Worm (Caenorhabditis elegans) whole organism, L4 larva: Measurements from ENCODE around the gene ccep-97.

Experiments
- D1046.2 ChIP-seq: fragments of 200-800 bp; sonication (Bioruptor generic); IDR thresholded peaks from 2 replicates; pipeline ENCODE4 v1.3.6; 2022; ENCODE audit warnings: missing genetic modification characterization, missing compliant biosample characterization
- F49E8.2 ChIP-seq: sonication (generic microtip); optimal IDR thresholded peaks from 2 replicates; lab custom pipeline; 2016; ENCODE audit warnings: missing compliant biosample characterization, mild to moderate bottlenecking, missing genetic modification characterization, borderline replicate concordance
- T20F7.1 ChIP-seq: fragments of 200-800 bp; sonication (Bioruptor generic); optimal IDR thresholded peaks from 2 replicates; lab custom pipeline; 2018; ENCODE audit warnings: mild to moderate bottlenecking, missing genetic modification characterization, missing compliant biosample characterization
- T26A8.4 ChIP-seq: fragments of 200-800 bp; sonication (Bioruptor generic); IDR thresholded peaks from 2 replicates; pipeline ENCODE4 v1.3.6; 2022; ENCODE audit warnings: missing genetic modification characterization, missing compliant biosample characterization
- Y105C5A.15 ChIP-seq: fragments of 200-800 bp; sonication (Bioruptor generic); IDR thresholded peaks from 2 replicates; pipeline ENCODE4 v1.3.6; 2022; ENCODE audit warnings: missing genetic modification characterization, missing compliant biosample characterization
- Y48G9A.11 ChIP-seq: fragments of 200-800 bp; sonication (Bioruptor generic); IDR thresholded peaks from 2 replicates; pipeline ENCODE4 v1.3.6; 2022; ENCODE audit warnings: missing genetic modification reagents, missing genetic modification characterization, missing compliant biosample characterization
- aha-1 ChIP-seq: fragments of 150-350 bp; peaks from one replicate; lab custom pipeline; 2014; ENCODE audit warnings: missing biosample characterization, missing genetic modification characterization
- ceh-44 ChIP-seq: fragments of 200-800 bp; sonication (Bioruptor generic); IDR thresholded peaks from 2 replicates; pipeline ENCODE4 v1.3.6; 2022; ENCODE audit warnings: missing genetic modification reagents, missing genetic modification characterization, missing compliant biosample characterization
- ces-1 ChIP-seq: fragments of 150-350 bp; sonication (generic microtip); optimal IDR thresholded peaks from 4 replicates; lab custom pipeline; 2014; ENCODE audit warnings: missing biosample characterization, missing genetic modification reagents, missing genetic modification characterization
- ctbp-1 ChIP-seq: fragments of 200-800 bp; sonication (Bioruptor generic); IDR thresholded peaks from 2 replicates; pipeline ENCODE4 v1.3.6; 2022; ENCODE audit warnings: missing genetic modification reagents, missing genetic modification characterization, missing compliant biosample characterization
- daf-16 ChIP-seq, 3 experiments: sonication (generic microtip); optimal IDR thresholded peaks; 2 replicates each; lab custom pipeline; 2016 to 2017; ENCODE audit warnings: missing genetic modification characterization in 3 of 3, missing genetic modification reagents in 3 of 3, mild to moderate bottlenecking in 2 of 3, missing compliant biosample characterization in 2 of 3, missing biosample characterization in 1 of 3, moderate library complexity in 1 of 3
- daf-19 ChIP-seq: fragments of 200-800 bp; sonication (Bioruptor generic); conservative IDR thresholded peaks from 2 replicates; pipeline ENCODE4 v1.3.6; 2022; ENCODE audit warnings: missing genetic modification characterization, missing compliant biosample characterization
- dmd-6 ChIP-seq: fragments of 200-800 bp; sonication (Bioruptor generic); IDR thresholded peaks from 2 replicates; pipeline ENCODE4 v1.3.6; 2022; ENCODE audit warnings: missing genetic modification reagents, missing genetic modification characterization, missing compliant biosample characterization
- dpl-1 ChIP-seq: fragments of 150-350 bp; optimal IDR thresholded peaks from 2 replicates; lab custom pipeline; 2014; ENCODE audit warnings: missing biosample characterization, missing genetic modification reagents, missing genetic modification characterization
- egl-27 ChIP-seq: sonication (generic microtip); optimal IDR thresholded peaks from 3 replicates; lab custom pipeline; 2017; ENCODE audit warnings: missing biosample characterization, missing genetic modification reagents, missing genetic modification characterization
- egl-43 ChIP-seq: fragments of 200-800 bp; sonication (Bioruptor generic); IDR thresholded peaks from 2 replicates; pipeline ENCODE4 v1.3.6; 2022; ENCODE audit warnings: missing genetic modification reagents, missing genetic modification characterization, missing compliant biosample characterization
- fkh-10 ChIP-seq: fragments of 150-350 bp; optimal IDR thresholded peaks from 2 replicates; lab custom pipeline; 2014; ENCODE audit warnings: missing biosample characterization, missing genetic modification reagents, missing genetic modification characterization
- gei-8 ChIP-seq: fragments of 200-800 bp; sonication (Bioruptor generic); optimal IDR thresholded peaks from 2 replicates; lab custom pipeline; 2018; ENCODE audit warnings: mild to moderate bottlenecking, missing genetic modification characterization, missing compliant biosample characterization
- hif-1 ChIP-seq, 2 experiments: sonication (generic microtip); optimal IDR thresholded peaks; 2 replicates each; lab custom pipeline; 2016 to 2017; ENCODE audit warnings: missing compliant biosample characterization in 2 of 2, missing genetic modification characterization in 2 of 2, missing genetic modification reagents in 2 of 2, missing genotype in 2 of 2, mild to moderate bottlenecking in 1 of 2
- hlh-11 ChIP-seq: fragments of 200-800 bp; sonication (Bioruptor generic); optimal IDR thresholded peaks from 2 replicates; lab custom pipeline; 2018; ENCODE audit warnings: mild to moderate bottlenecking, missing genetic modification characterization, missing compliant biosample characterization
- hlh-30 ChIP-seq: sonication (generic microtip); optimal IDR thresholded peaks from 2 replicates; lab custom pipeline; 2017; ENCODE audit warnings: antibody characterized with exemption, mild to moderate bottlenecking, missing genetic modification characterization, missing compliant biosample characterization; ENCODE audit not compliant: insufficient read depth
- lin-1 ChIP-seq: fragments of 200-800 bp; sonication (Bioruptor generic); IDR thresholded peaks from 2 replicates; pipeline ENCODE4 v1.3.6; 2022; ENCODE audit warnings: missing genetic modification reagents, missing genetic modification characterization, missing compliant biosample characterization
- lin-13 ChIP-seq: fragments of 150-350 bp; optimal IDR thresholded peaks from 2 replicates; lab custom pipeline; 2014; ENCODE audit warnings: missing biosample characterization, missing genetic modification reagents, missing genetic modification characterization
- lin-39 ChIP-seq: fragments of 150-350 bp; optimal IDR thresholded peaks from 2 replicates; lab custom pipeline; 2014; ENCODE audit warnings: missing biosample characterization, missing genetic modification reagents, missing genetic modification characterization
- madf-5 ChIP-seq, 2 experiments: fragments of 200-800 bp; sonication (Bioruptor generic); IDR thresholded peaks; 2 replicates each; pipeline ENCODE4 v1.3.6; 2022; ENCODE audit warnings: missing compliant biosample characterization in 2 of 2, missing genetic modification characterization in 2 of 2
- mep-1 ChIP-seq: fragments of 150-350 bp; sonication (generic microtip); optimal IDR thresholded peaks from 3 replicates; lab custom pipeline; 2014; ENCODE audit warnings: missing biosample characterization, missing genetic modification characterization
- mes-2 ChIP-seq: sonication (generic microtip); optimal IDR thresholded peaks from 2 replicates; lab custom pipeline; 2016; ENCODE audit warnings: missing genotype, mild to moderate bottlenecking, missing genetic modification characterization, missing compliant biosample characterization; ENCODE audit not compliant: poor library complexity, severe bottlenecking
- mxl-3 ChIP-seq: fragments of 200-800 bp; sonication (Bioruptor generic); optimal IDR thresholded peaks from 2 replicates; lab custom pipeline; 2018; ENCODE audit warnings: mild to moderate bottlenecking, missing genetic modification characterization, missing compliant biosample characterization
- nhr-10 ChIP-seq: fragments of 150-350 bp; optimal IDR thresholded peaks from 2 replicates; lab custom pipeline; 2014; ENCODE audit warnings: missing biosample characterization, missing genetic modification characterization
- nhr-102 ChIP-seq: sonication (generic microtip); optimal IDR thresholded peaks from 2 replicates; lab custom pipeline; 2016; ENCODE audit warnings: mild to moderate bottlenecking, missing genetic modification characterization, moderate library complexity, missing compliant biosample characterization
- nhr-11 ChIP-seq: fragments of 150-350 bp; optimal IDR thresholded peaks from 2 replicates; lab custom pipeline; 2014; ENCODE audit warnings: missing biosample characterization, missing genetic modification characterization
- nhr-25 ChIP-seq: sonication (generic microtip); optimal IDR thresholded peaks from 2 replicates; lab custom pipeline; 2017; ENCODE audit warnings: missing genetic modification characterization, mild to moderate bottlenecking, missing compliant biosample characterization, antibody characterized with exemption, moderate library complexity, borderline replicate concordance; ENCODE audit not compliant: insufficient read depth
- nhr-28 ChIP-seq: fragments of 150-350 bp; optimal IDR thresholded peaks from 2 replicates; lab custom pipeline; 2014; ENCODE audit warnings: missing biosample characterization, missing genetic modification characterization
- nhr-41 ChIP-seq: fragments of 200-800 bp; sonication (Bioruptor generic); IDR thresholded peaks from 2 replicates; pipeline ENCODE4 v1.3.6; 2022; ENCODE audit warnings: missing genetic modification reagents, missing genetic modification characterization, missing compliant biosample characterization
- nhr-76 ChIP-seq: fragments of 150-350 bp; optimal IDR thresholded peaks from 2 replicates; lab custom pipeline; 2014; ENCODE audit warnings: missing biosample characterization, missing genetic modification characterization
- nhr-77 ChIP-seq: fragments of 150-350 bp; optimal IDR thresholded peaks from 2 replicates; lab custom pipeline; 2014; ENCODE audit warnings: missing biosample characterization, missing genetic modification characterization
- pha-4 ChIP-seq, 2 experiments: fragments of 150-350 bp in 1 of 2; fragments of 200-800 bp in 1 of 2; sonication (Bioruptor generic) in 1 of 2; IDR thresholded peaks in 1 of 2; optimal IDR thresholded peaks in 1 of 2; 2 replicates each; pipeline versions ENCODE4 v1.3.6 to Lab custom; 2014 to 2022; ENCODE audit warnings: missing genetic modification characterization in 2 of 2, missing genetic modification reagents in 2 of 2, missing biosample characterization in 1 of 2, missing compliant biosample characterization in 1 of 2
- set-16 ChIP-seq: fragments of 200-800 bp; sonication (Bioruptor generic); IDR thresholded peaks from 2 replicates; pipeline ENCODE4 v1.3.6; 2022; ENCODE audit warnings: missing genetic modification reagents, missing genetic modification characterization, missing compliant biosample characterization
- snpc-1.2 ChIP-seq: fragments of 200-800 bp; sonication (Bioruptor generic); IDR thresholded peaks from 2 replicates; pipeline ENCODE4 v1.3.6; 2022; ENCODE audit warnings: missing genetic modification reagents, missing genetic modification characterization, missing compliant biosample characterization
- tag-97 ChIP-seq: fragments of 200-800 bp; sonication (Bioruptor generic); IDR thresholded peaks from 2 replicates; pipeline ENCODE4 v1.3.6; 2022; ENCODE audit warnings: missing genetic modification characterization, missing compliant biosample characterization
- unc-130 ChIP-seq: sonication (generic microtip); optimal IDR thresholded peaks from 2 replicates; lab custom pipeline; 2016; ENCODE audit warnings: missing genetic modification reagents, missing genetic modification characterization, missing compliant biosample characterization
- unc-39 ChIP-seq: sonication (generic microtip); optimal IDR thresholded peaks from 2 replicates; lab custom pipeline; 2017; ENCODE audit warnings: missing biosample characterization, missing genetic modification characterization
- unc-62 ChIP-seq, 3 experiments: fragments of 150-350 bp in 1 of 3; sonication (generic microtip); optimal IDR thresholded peaks in 2 of 3; peaks in 1 of 3; 1 replicate in 1 of 3; 2 replicates in 2 of 3; lab custom pipeline; 2014 to 2017; ENCODE audit warnings: missing biosample characterization in 3 of 3, missing genetic modification characterization in 3 of 3, missing genetic modification reagents in 3 of 3, missing genotype in 1 of 3
- zag-1 ChIP-seq: fragments of 150-350 bp; optimal IDR thresholded peaks from 2 replicates; lab custom pipeline; 2014; ENCODE audit warnings: missing biosample characterization, missing genetic modification characterization
- zfp-3 ChIP-seq: fragments of 200-800 bp; sonication (Bioruptor generic); conservative IDR thresholded peaks from 2 replicates; pipeline ENCODE4 v1.3.6; 2022; ENCODE audit warnings: missing genetic modification reagents, missing genetic modification characterization, missing compliant biosample characterization

Gene ccep-97

DNA sequence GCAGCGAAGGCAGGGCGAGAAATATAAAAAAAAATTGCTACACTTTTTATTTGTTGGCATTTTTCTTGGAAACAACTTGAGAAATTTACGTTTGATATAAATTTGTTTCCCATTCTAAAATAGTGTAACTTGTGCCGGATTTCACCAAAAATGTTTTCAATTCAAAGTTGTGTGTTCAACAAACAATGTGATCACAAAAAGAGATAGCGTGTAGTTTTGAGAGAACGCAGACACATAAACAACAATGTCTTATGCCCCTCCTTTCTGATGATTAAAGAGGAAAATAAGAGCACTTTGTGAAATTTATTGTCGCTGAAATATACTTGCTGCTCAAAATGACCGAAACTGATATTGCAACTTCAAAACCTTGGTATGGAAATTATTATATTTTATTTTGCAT lies 29.0 kb upstream of the ccep-97 start, which contains the start of gene abhd-5.1 (continued):
- no peak for TF ChIP-seq mes-2 (tag; lab: Kevin White, UChicago)
- TF ChIP-seq egl-43 (GFP tag; lab: Robert Waterston, UW), result no peak
- no peak for TF ChIP-seq Y48G9A.11 (GFP tag; lab: Robert Waterston, UW)

DNA sequence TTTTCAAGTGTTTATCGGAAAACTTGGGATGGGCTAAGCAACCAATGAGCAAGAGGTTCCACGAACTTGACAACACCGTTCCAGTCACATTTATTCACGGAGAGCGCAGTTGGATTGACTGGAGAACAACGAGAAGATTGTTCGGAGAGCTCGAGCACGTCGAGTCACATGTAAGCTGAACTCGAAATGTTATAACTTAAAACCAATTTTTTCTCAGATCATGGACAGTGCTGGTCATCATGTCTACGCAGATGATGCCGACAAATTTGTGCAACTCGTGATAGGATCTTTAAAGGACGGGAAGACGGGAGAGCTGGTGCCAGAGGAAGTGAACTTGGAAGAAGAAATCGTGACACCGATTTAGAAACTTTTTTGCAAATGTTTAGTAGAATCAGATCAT lies 28.0 kb upstream of the ccep-97 start:
- TF ChIP-seq aha-1 (tag; lab: Kevin White, UChicago) (peak; percentile 95), unc-39 (tag; lab: Kevin White, UChicago) (no peak)
- TF ChIP-seq, all 104 proteins: peak for 1

DNA sequence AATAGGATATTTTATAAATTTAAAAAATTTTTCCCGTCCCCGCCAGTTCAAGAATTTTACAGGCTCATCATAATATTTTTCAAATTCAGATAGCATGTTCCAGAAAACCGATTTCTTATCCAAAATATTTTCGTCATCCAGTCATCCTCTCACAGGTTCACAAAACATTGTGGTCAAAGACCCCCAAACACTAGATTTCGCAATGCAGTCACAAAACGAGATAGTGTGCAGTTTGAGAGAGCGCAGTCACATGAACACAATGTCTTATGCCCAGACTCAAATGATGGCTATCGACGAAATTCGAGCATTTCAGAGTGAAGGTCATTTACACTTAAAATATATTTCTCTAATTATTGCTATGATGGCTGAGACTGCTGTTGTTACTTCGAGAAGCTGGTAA lies 26.1 kb upstream of the ccep-97 start, which contains the start of gene abhd-5.2:
abhd-5.2 (plus strand) TSS at position 95 of the 400 bp plus-strand sequence.
- TF ChIP-seq snpc-1.2 (no peak), ctbp-1 (GFP tag; lab: Robert Waterston, UW) (no peak), lin-13 (GFP tag; lab: Kevin White, UChicago) (peak; percentile 36), nhr-28 (peak; percentile 85), T20F7.1 (no peak), Y48G9A.11 (GFP tag; lab: Robert Waterston, UW) (no peak), nhr-76 (tag; lab: Kevin White, UChicago) (no peak), mxl-3 (GFP tag; lab: Kevin White, UChicago) (peak; percentile 53), D1046.2 (GFP tag; lab: Robert Waterston, UW) (no peak), mep-1 (tag; lab: Kevin White, UChicago) (peak; percentile 53), lin-39 (tag; lab: Kevin White, UChicago) (no peak), F49E8.2 (tag; lab: Kevin White, UChicago) (no peak), nhr-10 (tag; lab: Kevin White, UChicago) (no peak), T26A8.4 (GFP tag; lab: Robert Waterston, UW) (no peak), dmd-6 (GFP tag; lab: Robert Waterston, UW) (peak; percentile 47; the same call in 1 of the 2 replicates), tag-97 (no peak), zfp-3 (GFP tag; lab: Robert Waterston, UW) (no peak), Y105C5A.15 (no peak), nhr-25 (tag; lab: Kevin White, UChicago) (no peak), nhr-41 (GFP tag; lab: Robert Waterston, UW) (no peak), hlh-11 (tag; lab: Kevin White, UChicago) (peak; percentile 72), unc-62 (GFP tag; optimal IDR thresholded peaks at IDR 0.05 in 1 of 2; lab: Kevin White, UChicago) (peak in 1 of 2 experiments; percentile 67), unc-62 (tag; optimal IDR thresholded peaks at IDR 0.05; lab: Kevin White, UChicago) (no peak), nhr-11 (tag; lab: Kevin White, UChicago) (peak; percentile 19), hif-1 (tag; optimal IDR thresholded peaks at IDR 0.05; lab: Kevin White, UChicago) (peak in 1 of 2 experiments; percentile 6), gei-8 (no peak), zag-1 (tag; lab: Kevin White, UChicago) (no peak), lin-1 (GFP tag; lab: Robert Waterston, UW) (no peak), ces-1 (GFP tag; lab: Kevin White, UChicago) (no peak), egl-27 (no peak), madf-5 (GFP tag; IDR thresholded peaks at IDR 0.05; lab: Robert Waterston, UW) (no peak), ceh-44 (GFP tag; lab: Robert Waterston, UW) (no peak), pha-4 (GFP tag; IDR thresholded peaks at IDR 0.05; lab: Robert Waterston, UW) (no peak), pha-4 (tag; optimal IDR thresholded peaks at IDR 0.05; lab: Kevin White, UChicago) (no peak), dpl-1 (GFP tag; lab: Kevin White, UChicago) (no peak), daf-16 (GFP tag; optimal IDR thresholded peaks at IDR 0.05; lab: Kevin White, UChicago) (peak in 1 of 2 experiments; percentile 83), daf-16 (tag; optimal IDR thresholded peaks at IDR 0.05; lab: Kevin White, UChicago) (peak; percentile 51), nhr-77 (tag; lab: Kevin White, UChicago) (peak; percentile 22), unc-130 (GFP tag; lab: Kevin White, UChicago) (no peak), nhr-102 (tag; lab: Kevin White, UChicago) (peak; percentile 86), set-16 (GFP tag; lab: Robert Waterston, UW) (no peak), daf-19 (GFP tag; lab: Robert Waterston, UW) (no peak), hlh-30 (tag; lab: Kevin White, UChicago) (peak; percentile 99), fkh-10 (GFP tag; lab: Kevin White, UChicago) (no peak)
